Worm (Caenorhabditis elegans): ENCODE measurements around the gene madf-11.

Gene madf-11

ce11 chrIII:5632426-5632976, 29.2 kb upstream of the madf-11 start (continued):
- TF ChIP-seq elt-1 (tag; optimal IDR thresholded peaks at IDR 0.05) (no peak), dmd-4 (tag; optimal IDR thresholded peaks at IDR 0.05) (no peak), nhr-237 (tag; optimal IDR thresholded peaks at IDR 0.05) (no peak)

DNA sequence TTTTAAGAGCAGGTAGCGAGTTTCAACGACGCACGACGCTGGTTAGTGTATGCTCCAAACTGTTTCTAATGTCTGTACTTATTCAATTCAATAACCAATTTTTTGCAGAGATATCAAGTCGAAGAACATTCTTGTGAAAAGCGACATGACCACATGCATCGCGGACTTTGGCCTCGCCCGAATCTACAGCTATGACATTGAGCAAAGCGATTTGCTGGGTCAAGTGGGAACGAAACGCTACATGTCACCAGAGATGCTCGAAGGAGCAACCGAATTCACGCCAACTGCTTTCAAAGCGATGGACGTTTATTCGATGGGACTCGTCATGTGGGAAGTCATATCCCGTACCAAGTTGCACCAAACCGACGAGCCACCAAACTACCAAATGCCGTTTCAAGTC, 27.1 kb upstream of the madf-11 start:
- TF ChIP-seq nhr-11 (tag; optimal IDR thresholded peaks at IDR 0.05) (no peak), nhr-129 (tag; optimal IDR thresholded peaks at IDR 0.05) (peak; percentile 33)

ce11 chrIII:5629225-5629624, 25.9 kb upstream of the madf-11 start:
- peak; percentile 38 for TF ChIP-seq F13H6.1 (tag; optimal IDR thresholded peaks at IDR 0.05)
- no peak for TF ChIP-seq sma-3 (GFP tag; optimal IDR thresholded peaks at IDR 0.05)
- TF ChIP-seq sma-9 (GFP tag; optimal IDR thresholded peaks at IDR 0.05), result peak; percentile 54
- TF ChIP-seq sma-9 (tag; optimal IDR thresholded peaks at IDR 0.05), result no peak
- TF ChIP-seq nhr-129 (tag; optimal IDR thresholded peaks at IDR 0.05), result peak; percentile 12

DNA sequence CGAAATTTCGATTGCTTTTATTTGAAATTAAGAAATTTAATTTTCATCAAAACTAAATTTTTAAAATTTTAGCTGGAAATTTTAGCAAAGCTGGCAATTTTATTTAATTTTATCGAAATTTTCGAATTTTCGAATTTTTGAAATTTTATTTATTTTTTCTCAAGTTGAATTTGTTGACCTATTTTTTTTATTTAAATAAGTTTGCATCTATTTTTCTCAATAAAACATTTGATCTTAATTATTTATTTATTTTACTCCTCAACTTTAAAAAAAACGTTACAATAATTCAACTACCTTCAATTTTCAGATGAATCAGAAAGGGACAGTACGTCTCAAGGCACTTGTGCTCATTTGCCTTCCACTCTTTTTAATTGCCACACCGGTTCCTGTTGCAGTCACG, 21.5 kb upstream of the madf-11 start, which contains the start of gene daf-4:
TSS of gene daf-4 (plus strand) at position 301 of the 400 bp plus-strand sequence.
- TF ChIP-seq sma-3 (GFP tag; optimal IDR thresholded peaks at IDR 0.05) (no peak), nhr-237 (tag; optimal IDR thresholded peaks at IDR 0.05) (no peak), dmd-4 (tag; optimal IDR thresholded peaks at IDR 0.05) (no peak), nhr-77 (tag; optimal IDR thresholded peaks at IDR 0.05) (no peak), nhr-10 (tag; optimal IDR thresholded peaks at IDR 0.05) (no peak), nhr-11 (tag; optimal IDR thresholded peaks at IDR 0.05) (no peak), unc-55 (GFP tag; optimal IDR thresholded peaks at IDR 0.05) (no peak), snpc-4 (tag; optimal IDR thresholded peaks at IDR 0.05) (no peak), ztf-11 (tag; optimal IDR thresholded peaks at IDR 0.05) (no peak), egl-27 (tag; optimal IDR thresholded peaks at IDR 0.05) (no peak), elt-1 (tag; optimal IDR thresholded peaks at IDR 0.05) (no peak), unc-62 (GFP tag; optimal IDR thresholded peaks at IDR 0.05) (no peak), Y55F3AM.14 (GFP tag; optimal IDR thresholded peaks at IDR 0.05) (no peak)

DNA sequence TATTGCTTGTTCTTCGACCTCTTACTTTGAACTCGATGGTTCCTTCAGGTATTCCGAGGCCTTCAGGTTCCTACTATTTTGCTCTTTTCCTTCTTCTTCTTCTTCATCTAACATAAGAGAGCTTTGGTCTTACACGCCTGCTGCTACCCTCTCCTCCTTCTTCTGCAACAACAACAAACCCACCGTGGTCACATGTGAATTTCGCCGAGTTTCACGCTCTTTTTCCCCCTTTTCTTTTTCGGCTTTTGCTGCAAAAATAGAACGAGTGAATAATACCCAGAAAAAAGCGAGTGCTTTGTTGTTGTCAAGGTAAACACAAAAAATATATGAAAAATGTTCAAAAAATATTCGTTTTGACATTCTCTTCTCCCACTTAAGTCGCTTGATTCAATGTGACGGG, 20.1 kb upstream of the madf-11 start:
- TF ChIP-seq C34F6.9 (tag; optimal IDR thresholded peaks at IDR 0.05) (peak; percentile 54), nhr-129 (tag; optimal IDR thresholded peaks at IDR 0.05) (peak; percentile 49), ztf-11 (tag; optimal IDR thresholded peaks at IDR 0.05) (no peak), lsy-2 (tag; optimal IDR thresholded peaks at IDR 0.05) (peak in 1 of 2 experiments; percentile 0)

ce11 chrIII:5622232-5623009, 19.1 kb upstream of the madf-11 start:
- TF ChIP-seq unc-55 (GFP tag; optimal IDR thresholded peaks at IDR 0.05) (peak; percentile 10), ama-1 (optimal IDR thresholded peaks at IDR 0.05) (no peak), ztf-4 (tag; optimal IDR thresholded peaks at IDR 0.05) (peak; percentile 8)

- TF ChIP-seq mbf-1 (tag; optimal IDR thresholded peaks at IDR 0.05) (no peak), nhr-12 (tag; optimal IDR thresholded peaks at IDR 0.05) (no peak), lin-39 (tag; optimal IDR thresholded peaks at IDR 0.05) (no peak), skn-1 (tag; optimal IDR thresholded peaks at IDR 0.05) (no peak), zag-1 (tag; optimal IDR thresholded peaks at IDR 0.05) (peak; percentile 21), blmp-1 (tag; optimal IDR thresholded peaks at IDR 0.05; ENCODE audit: insufficient read depth) (peak; percentile 78), ztf-4 (tag; optimal IDR thresholded peaks at IDR 0.05) (peak; percentile 66), F13H6.1 (tag; optimal IDR thresholded peaks at IDR 0.05) (peak; percentile 85), sma-3 (GFP tag; optimal IDR thresholded peaks at IDR 0.05) (peak; percentile 41), ama-1 (optimal IDR thresholded peaks at IDR 0.05) (no peak), fos-1 (tag; optimal IDR thresholded peaks at IDR 0.05) (peak; percentile 80), ztf-11 (tag; optimal IDR thresholded peaks at IDR 0.05) (no peak), elt-3 (tag; optimal IDR thresholded peaks at IDR 0.05) (no peak), ztf-1 (GFP tag; conservative IDR thresholded peaks at IDR 0.05) (no peak), sma-9 (GFP tag; optimal IDR thresholded peaks at IDR 0.05) (peak; percentile 82), sma-9 (tag; optimal IDR thresholded peaks at IDR 0.05) (no peak), nhr-237 (tag; optimal IDR thresholded peaks at IDR 0.05) (no peak), mdl-1 (tag; optimal IDR thresholded peaks at IDR 0.05) (peak; percentile 29 to 75), C34F6.9 (tag; optimal IDR thresholded peaks at IDR 0.05) (peak; percentile 93), crh-2 (tag; optimal IDR thresholded peaks at IDR 0.05) (peak; percentile 85), nhr-21 (tag; optimal IDR thresholded peaks at IDR 0.05) (peak; percentile 58), nhr-10 (tag; optimal IDR thresholded peaks at IDR 0.05) (no peak), lsy-2 (tag; optimal IDR thresholded peaks at IDR 0.05) (peak; percentile 18 to 75), lin-11 (tag; optimal IDR thresholded peaks at IDR 0.05) (peak; percentile 73), sem-4 (tag; optimal IDR thresholded peaks at IDR 0.05) (peak; percentile 59), unc-62 (GFP tag; optimal IDR thresholded peaks at IDR 0.05) (no peak), ZK546.5 (tag; optimal IDR thresholded peaks at IDR 0.05) (no peak), egl-27 (tag; optimal IDR thresholded peaks at IDR 0.05) (peak; percentile 74), unc-55 (GFP tag; optimal IDR thresholded peaks at IDR 0.05) (peak; percentile 88), peb-1 (tag; optimal IDR thresholded peaks at IDR 0.05) (no peak)
These were observed 17.9 kb upstream of the madf-11 start for ce11 chrIII:5621236-5621635.

Data from whole organism, L2 larva.